Fruit fly (Drosophila melanogaster) whole organism, larva: ENCODE measurements around the gene CG31365.
A peak's percentile ranks its signal among the peaks of the same experiment; 100 is the strongest.

Experiments
- noc ChIP-seq: fragments of 200-800 bp; sonication (Bioruptor generic); optimal IDR thresholded peaks from 3 replicates; lab custom pipeline; 2019; ENCODE audit warnings: missing biosample characterization, mild to moderate bottlenecking, missing genetic modification characterization, moderate library complexity

CG31365 gene

dm6 chr3R:23126241-23127022, at the start of gene CG31365:
CG31365 (minus strand) TSS chr3R:23126422.
- TF ChIP-seq noc: no peak

- TF ChIP-seq noc: peak; percentile 76
These were observed 49.2 kb upstream of the CG31365 start for dm6 chr3R:23175376-23175775.

- TF ChIP-seq noc: no peak
These were observed 48.5 kb upstream of the CG31365 start for dm6 chr3R:23174739-23175138.

- TF ChIP-seq noc: peak; percentile 90
These were observed 47.3 kb upstream of the CG31365 start, which contains the start of gene CG46310 for dm6 chr3R:23173393-23173981. CG46310 (plus strand) TSS chr3R:23173873.

dm6 chr3R:23171867-23172266, 45.6 kb upstream of the CG31365 start:
- peak; percentile 42 for TF ChIP-seq noc

dm6 chr3R:23170335-23170734, 44.1 kb upstream of the CG31365 start:
- TF ChIP-seq noc: no peak

DNA sequence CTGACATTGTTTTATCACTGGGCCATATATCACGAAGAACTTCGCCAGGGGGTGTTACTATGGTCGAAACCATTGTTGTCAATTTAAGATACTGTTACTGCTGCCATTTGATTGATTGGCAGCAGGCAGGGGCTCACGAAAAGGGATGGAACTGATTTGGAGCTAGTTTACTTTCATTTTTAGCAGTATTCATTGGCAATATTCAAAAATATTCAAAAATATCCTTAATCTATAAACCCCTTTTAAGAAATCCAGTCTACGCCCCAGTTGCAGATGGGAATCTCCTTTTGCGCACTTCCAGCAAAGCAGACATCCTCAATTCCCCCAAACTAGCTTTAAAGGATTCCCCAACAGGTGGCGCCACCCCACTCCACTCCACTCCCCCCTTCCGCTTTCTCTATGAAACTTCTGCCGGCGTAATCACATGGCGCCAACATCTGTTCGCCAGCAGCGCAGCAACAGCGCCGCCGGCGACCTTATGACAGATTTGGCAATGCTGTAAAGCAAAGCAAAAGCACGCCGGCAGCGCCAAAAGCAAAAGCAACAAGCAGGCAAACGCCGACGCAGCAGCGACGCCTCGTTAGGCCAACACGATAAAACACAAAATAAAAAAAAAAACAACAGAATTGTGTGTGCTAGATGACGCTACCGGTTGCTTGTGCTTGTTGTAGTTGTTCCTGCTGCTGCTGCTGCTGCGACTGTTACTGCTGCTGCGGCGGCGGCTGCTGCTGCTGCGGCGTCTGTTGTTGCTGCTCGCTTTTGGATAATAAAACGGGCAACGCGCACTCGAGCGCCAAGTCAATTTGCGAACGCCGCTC, 41.5 kb upstream of the CG31365 start, which contains the start of gene Irk1:
Gene Irk1, plus strand, starts transcription at position 811 of the 818 bp plus-strand sequence.
- peak; percentile 17 for TF ChIP-seq noc

DNA sequence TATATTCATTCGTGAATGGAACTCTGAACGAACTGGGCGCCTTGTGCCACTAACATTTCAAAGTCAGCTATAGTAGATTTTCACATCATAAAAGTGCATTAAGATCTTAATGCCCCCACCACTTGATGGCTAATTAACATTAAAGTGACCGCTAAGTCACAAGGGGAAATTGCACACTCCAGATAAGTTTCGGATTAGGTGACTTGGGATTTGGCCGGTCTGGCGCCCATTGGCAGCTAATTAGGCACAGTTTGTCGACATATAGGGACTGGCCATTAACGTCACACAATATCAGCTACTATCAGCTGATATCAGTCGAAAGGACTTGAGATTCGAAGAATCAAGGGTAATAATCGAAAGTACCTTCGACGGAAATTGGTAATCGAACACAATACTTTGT, 38.4 kb upstream of the CG31365 start:
- TF ChIP-seq noc: no peak

dm6 chr3R:23164134-23164533, 37.9 kb upstream of the CG31365 start:
- peak; percentile 73 for TF ChIP-seq noc

- TF ChIP-seq noc: peak; percentile 74
These were observed 35.2 kb upstream of the CG31365 start, which contains the start of gene CG13829 for dm6 chr3R:23161288-23161870. CG13829 (minus strand) TSS chr3R:23161338.

DNA sequence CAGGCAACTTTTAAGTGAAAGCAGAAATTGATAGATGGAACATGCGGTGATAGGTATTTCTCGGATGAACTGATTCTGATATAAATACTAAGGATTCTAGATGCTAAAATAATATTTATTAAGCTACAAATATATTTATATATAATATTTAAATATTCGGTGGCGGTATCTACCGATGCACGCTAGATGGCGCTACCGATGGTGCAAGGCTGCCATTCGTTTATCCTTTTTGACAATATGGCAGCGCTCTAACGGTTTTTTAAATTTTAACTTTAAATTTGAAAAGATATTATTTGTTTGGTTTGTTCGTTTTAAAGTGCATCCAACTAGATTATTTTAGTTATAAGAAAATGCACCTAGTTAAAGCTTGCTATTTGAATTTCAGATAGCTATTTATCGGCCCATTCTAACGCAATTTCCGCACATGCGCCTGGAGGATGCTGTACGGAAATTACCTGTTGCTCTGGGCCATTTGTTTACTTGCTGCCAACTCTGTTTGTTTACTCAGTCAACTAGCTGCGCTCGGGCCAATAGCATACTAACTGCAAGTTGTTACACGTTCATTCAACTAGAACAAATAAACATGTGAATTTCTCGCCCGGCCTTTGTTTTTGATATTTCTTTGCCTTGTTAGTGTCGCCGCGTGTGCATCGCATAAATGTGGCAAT, 33.2 kb upstream of the CG31365 start, which contains the start of gene VhaAC39-2:
Gene VhaAC39-2, minus strand, starts transcription at position 28 of the 668 bp plus-strand sequence.
- no peak for TF ChIP-seq noc

- no peak for TF ChIP-seq noc
These were observed 31.5 kb upstream of the CG31365 start, which contains the start of gene unk for dm6 chr3R:23157664-23158151. unk (minus strand) TSS chr3R:23157862.

dm6 chr3R:23156865-23157515, 30.8 kb upstream of the CG31365 start:
- peak; percentile 48 for TF ChIP-seq noc

dm6 chr3R:23156347-23156864, 30.2 kb upstream of the CG31365 start:
- no peak for TF ChIP-seq noc

- TF ChIP-seq noc: no peak
These were observed 22.9 kb upstream of the CG31365 start for dm6 chr3R:23149021-23149571.
